Worm (Caenorhabditis elegans): ENCODE measurements around the gene sdn-1.
A peak's percentile ranks its signal among the peaks of the same experiment; 100 is the strongest.

Gene sdn-1

ce11 chrX:10566775-10567174 lies 26.4 kb downstream of the sdn-1 start (continued):
- TF ChIP-seq nhr-85 (tag) = peak; percentile 61
- TF ChIP-seq lin-35 (GFP tag; optimal IDR thresholded peaks at IDR 0.05) = peak; percentile 26 to 80
- TF ChIP-seq ceh-82 (tag; optimal IDR thresholded peaks at IDR 0.05) = peak in 1 of 3 experiments; percentile 18
- TF ChIP-seq fkh-8 (tag; optimal IDR thresholded peaks at IDR 0.05) = no peak
- TF ChIP-seq elt-3 (tag; optimal IDR thresholded peaks at IDR 0.05) = peak in 2 of 6 experiments; percentile 0 to 26
- TF ChIP-seq hlh-4 (tag; optimal IDR thresholded peaks at IDR 0.05) = no peak
- no peak for TF ChIP-seq lin-14 (GFP tag; optimal IDR thresholded peaks at IDR 0.05)
- no peak for TF ChIP-seq nhr-12 (tag; optimal IDR thresholded peaks at IDR 0.05)
- no peak for TF ChIP-seq pax-3 (tag; optimal IDR thresholded peaks at IDR 0.05)
- peak; percentile 63 for TF ChIP-seq snu-23 (GFP tag; optimal IDR thresholded peaks at IDR 0.05)
- no peak for TF ChIP-seq hlh-17 (GFP tag; optimal IDR thresholded peaks at IDR 0.05; ENCODE audit: borderline replicate concordance)
- no peak for TF ChIP-seq zag-1 (tag; optimal IDR thresholded peaks at IDR 0.05)
- TF ChIP-seq ceh-90 (tag; optimal IDR thresholded peaks at IDR 0.05) = no peak
- TF ChIP-seq isw-1 (GFP tag; IDR thresholded peaks at IDR 0.05) = no peak
- no peak for TF ChIP-seq jun-1 (tag; optimal IDR thresholded peaks at IDR 0.05)
- TF ChIP-seq efl-1 (optimal IDR thresholded peaks at IDR 0.05) = peak; percentile 33 to 58
- peak; percentile 57 to 96 for TF ChIP-seq efl-1 (GFP tag; optimal IDR thresholded peaks at IDR 0.05 in 1 of 2)
- no peak for TF ChIP-seq ama-1 (optimal IDR thresholded peaks at IDR 0.05)
- TF ChIP-seq swsn-7 (tag; optimal IDR thresholded peaks at IDR 0.05) = peak; percentile 50
- no peak for TF ChIP-seq ceh-88 (GFP tag; IDR thresholded peaks at IDR 0.05)
- peak; percentile 44 for TF ChIP-seq nhr-71 (tag; optimal IDR thresholded peaks at IDR 0.05)

ce11 chrX:10559203-10559602 lies 33.9 kb downstream of the sdn-1 start, which contains the start of gene F59F5.7:
Gene F59F5.7 (plus strand): TSS chrX:10559503.
- TF ChIP-seq nhr-237 (tag; optimal IDR thresholded peaks at IDR 0.05) (no peak), lin-13 (GFP tag; optimal IDR thresholded peaks at IDR 0.05) (no peak), snu-23 (GFP tag; optimal IDR thresholded peaks at IDR 0.05) (no peak), snpc-4 (tag; optimal IDR thresholded peaks at IDR 0.05) (no peak), tbx-2 (tag; optimal IDR thresholded peaks at IDR 0.05) (no peak), ceh-8 (GFP tag; optimal IDR thresholded peaks at IDR 0.05) (no peak), nhr-85 (tag) (no peak), efl-3 (GFP tag; optimal IDR thresholded peaks at IDR 0.05) (no peak)

ce11 chrX:10556764-10557163 lies 36.4 kb downstream of the sdn-1 start:
- no peak for TF ChIP-seq lin-13 (GFP tag; optimal IDR thresholded peaks at IDR 0.05)
- no peak for TF ChIP-seq mab-9 (GFP tag; IDR thresholded peaks at IDR 0.05)
- no peak for TF ChIP-seq ceh-88 (GFP tag; IDR thresholded peaks at IDR 0.05)
- no peak for TF ChIP-seq unc-86 (tag; optimal IDR thresholded peaks at IDR 0.05)
- TF ChIP-seq unc-30 (tag; optimal IDR thresholded peaks at IDR 0.05) = no peak
- no peak for TF ChIP-seq ceh-90 (tag; optimal IDR thresholded peaks at IDR 0.05)

- no peak for TF ChIP-seq nhr-12 (tag; optimal IDR thresholded peaks at IDR 0.05)
- no peak for TF ChIP-seq alr-1 (tag; optimal IDR thresholded peaks at IDR 0.05; ENCODE audit: borderline replicate concordance)
- TF ChIP-seq dsc-1 (tag; optimal IDR thresholded peaks at IDR 0.05) = peak; percentile 83
- TF ChIP-seq unc-130 (tag; optimal IDR thresholded peaks at IDR 0.05) = peak; percentile 36
- peak; percentile 23 for TF ChIP-seq elt-2 (tag; optimal IDR thresholded peaks at IDR 0.05)
- TF ChIP-seq lin-39 (tag; optimal IDR thresholded peaks at IDR 0.05) = no peak
- peak; percentile 70 for TF ChIP-seq unc-86 (tag; optimal IDR thresholded peaks at IDR 0.05)
- peak; percentile 86 for TF ChIP-seq snu-23 (GFP tag; optimal IDR thresholded peaks at IDR 0.05)
- TF ChIP-seq nhr-11 (tag; optimal IDR thresholded peaks at IDR 0.05) = peak; percentile 3
- peak; percentile 33 for TF ChIP-seq sup-37 (GFP tag; optimal IDR thresholded peaks at IDR 0.05)
- TF ChIP-seq hlh-17 (GFP tag; optimal IDR thresholded peaks at IDR 0.05; ENCODE audit: borderline replicate concordance) = no peak
- no peak for TF ChIP-seq aha-1 (tag; optimal IDR thresholded peaks at IDR 0.05)
- peak; percentile 80 for TF ChIP-seq mep-1 (tag; optimal IDR thresholded peaks at IDR 0.05)
- peak; percentile 49 for TF ChIP-seq nhr-90 (tag; optimal IDR thresholded peaks at IDR 0.05; ENCODE audit: poor library complexity)
- TF ChIP-seq nhr-76 (tag; optimal IDR thresholded peaks at IDR 0.05) = no peak
- peak; percentile 26 for TF ChIP-seq sox-4 (tag; optimal IDR thresholded peaks at IDR 0.05)
- no peak for TF ChIP-seq pax-3 (tag; optimal IDR thresholded peaks at IDR 0.05)
- TF ChIP-seq lin-13 (GFP tag; optimal IDR thresholded peaks at IDR 0.05) = no peak
- peak; percentile 79 for TF ChIP-seq nhr-85 (tag)
- TF ChIP-seq swsn-7 (tag; optimal IDR thresholded peaks at IDR 0.05) = peak; percentile 81
- no peak for TF ChIP-seq snpc-4 (tag; optimal IDR thresholded peaks at IDR 0.05)
- no peak for TF ChIP-seq zag-1 (tag; optimal IDR thresholded peaks at IDR 0.05)
- TF ChIP-seq elt-3 (tag; optimal IDR thresholded peaks at IDR 0.05) = peak in 1 of 6 experiments; percentile 11
- no peak for TF ChIP-seq mab-9 (GFP tag; IDR thresholded peaks at IDR 0.05)
- peak; percentile 41 for TF ChIP-seq fos-1 (tag; optimal IDR thresholded peaks at IDR 0.05)
- TF ChIP-seq nhr-19 (GFP tag; conservative IDR thresholded peaks at IDR 0.05) = peak; percentile 70
- TF ChIP-seq efl-1 (optimal IDR thresholded peaks at IDR 0.05) = peak; percentile 37 to 46
- TF ChIP-seq efl-1 (GFP tag; optimal IDR thresholded peaks at IDR 0.05 in 1 of 2) = peak in 1 of 2 experiments; percentile 73
Measured at ce11 chrX:10555189-10555964, 37.8 kb downstream of the sdn-1 start, which contains the start of gene syd-2. Gene syd-2 (minus strand): TSS chrX:10555239.

All from whole organism, L1 larva.